Fruit fly (Drosophila melanogaster) whole organism, prepupa: ENCODE results near the gene brun.

Experiments
- Blimp-1 ChIP-seq: fragments of 200-800 bp; sonication (Bioruptor generic); optimal IDR thresholded peaks from 3 replicates; lab custom pipeline; 2017; ENCODE audit warnings: missing biosample characterization, missing genetic modification characterization, mild to moderate bottlenecking, moderate library complexity, missing genetic modification reagents
- CG10631 ChIP-seq: fragments of 200-800 bp; sonication (Bioruptor generic); optimal IDR thresholded peaks from 2 replicates; lab custom pipeline; 2016; ENCODE audit warnings: missing biosample characterization, missing genetic modification characterization
- CG11294 ChIP-seq: fragments of 200-800 bp; sonication (Bioruptor generic); IDR thresholded peaks from 2 replicates; pipeline ENCODE4 v1.3.6; 2022; ENCODE audit warnings: missing biosample characterization, missing genetic modification characterization
- CG11902 ChIP-seq: fragments of 200-800 bp; sonication (Bioruptor generic); optimal IDR thresholded peaks from 3 replicates; lab custom pipeline; 2016; ENCODE audit warnings: missing biosample characterization, missing genetic modification characterization
- CG15336 ChIP-seq: fragments of 200-800 bp; sonication (Bioruptor generic); IDR thresholded peaks from 2 replicates; pipeline ENCODE4 v1.3.6; 2022; ENCODE audit warnings: missing biosample characterization, missing genetic modification characterization
- CG1621 ChIP-seq: fragments of 200-800 bp; sonication (Bioruptor generic); optimal IDR thresholded peaks from 3 replicates; lab custom pipeline; 2018; ENCODE audit warnings: missing biosample characterization, mild to moderate bottlenecking, missing genetic modification characterization
- CG3032 ChIP-seq: fragments of 200-800 bp; optimal IDR thresholded peaks from 2 replicates; lab custom pipeline; 2019; ENCODE audit warnings: missing biosample characterization, mild to moderate bottlenecking, missing genetic modification characterization, moderate library complexity
- CG31627 ChIP-seq: fragments of 200-800 bp; sonication (Bioruptor generic); optimal IDR thresholded peaks from 3 replicates; lab custom pipeline; 2016; ENCODE audit warnings: missing biosample characterization, missing genetic modification characterization
- CG3919 ChIP-seq: fragments of 200-800 bp; sonication (Bioruptor generic); optimal IDR thresholded peaks from 3 replicates; lab custom pipeline; 2016; ENCODE audit warnings: missing biosample characterization, missing genetic modification characterization
- CG4318 ChIP-seq: fragments of 200-800 bp; sonication (Bioruptor generic); optimal IDR thresholded peaks from 3 replicates; lab custom pipeline; 2017; ENCODE audit warnings: missing biosample characterization, mild to moderate bottlenecking, missing genetic modification characterization
- CG6163 ChIP-seq: fragments of 200-800 bp; sonication (Bioruptor generic); IDR thresholded peaks from 3 replicates; pipeline ENCODE4 v1.3.6; 2022; ENCODE audit warnings: missing biosample characterization, missing genetic modification characterization
- CG6792 ChIP-seq: fragments of 200-800 bp; sonication (Bioruptor generic); optimal IDR thresholded peaks from 3 replicates; lab custom pipeline; 2016; ENCODE audit warnings: missing biosample characterization, missing genetic modification characterization
- CG6808 ChIP-seq: fragments of 200-800 bp; sonication (Bioruptor generic); optimal IDR thresholded peaks from 3 replicates; lab custom pipeline; 2017; ENCODE audit warnings: missing biosample characterization, missing genetic modification characterization, mild to moderate bottlenecking, moderate library complexity, missing genetic modification reagents
- CG6854 ChIP-seq: fragments of 200-800 bp; sonication (Bioruptor generic); optimal IDR thresholded peaks from 2 replicates; lab custom pipeline; 2017; ENCODE audit warnings: missing biosample characterization, mild to moderate bottlenecking, missing genetic modification characterization
- CG8119 ChIP-seq: fragments of 200-800 bp; sonication (Bioruptor generic); IDR thresholded peaks from 3 replicates; pipeline ENCODE4 v1.3.6; 2022; ENCODE audit warnings: missing biosample characterization, missing genetic modification characterization
- CG8319 ChIP-seq: fragments of 200-800 bp; sonication (Bioruptor generic); optimal IDR thresholded peaks from 3 replicates; lab custom pipeline; 2016; ENCODE audit warnings: missing biosample characterization, missing genetic modification characterization
- CG9139 ChIP-seq: fragments of 200-800 bp; sonication (Bioruptor generic); optimal IDR thresholded peaks from 3 replicates; lab custom pipeline; 2017; ENCODE audit warnings: missing biosample characterization, mild to moderate bottlenecking, missing genetic modification characterization
- Ets96B ChIP-seq: fragments of 200-800 bp; optimal IDR thresholded peaks from 2 replicates; lab custom pipeline; 2019; ENCODE audit warnings: missing biosample characterization, mild to moderate bottlenecking, missing genetic modification characterization, moderate library complexity
- Gug ChIP-seq: fragments of 200-800 bp; sonication (Bioruptor generic); IDR thresholded peaks from 2 replicates; pipeline ENCODE4 v1.3.6; 2022; ENCODE audit warnings: missing biosample characterization, missing genetic modification characterization
- Hr38 ChIP-seq: sonication (Bioruptor generic); optimal IDR thresholded peaks from 2 replicates; lab custom pipeline; 2016; ENCODE audit warnings: missing biosample characterization, missing genetic modification characterization
- Hr39 ChIP-seq: fragments of 200-800 bp; sonication (Bioruptor generic); optimal IDR thresholded peaks from 2 replicates; lab custom pipeline; 2016; ENCODE audit warnings: missing biosample characterization, missing genetic modification characterization
- Hr4 ChIP-seq: fragments of 200-800 bp; sonication (Bioruptor generic); optimal IDR thresholded peaks from 3 replicates; lab custom pipeline; 2016; ENCODE audit warnings: missing biosample characterization, missing genetic modification characterization
- Lpt ChIP-seq: fragments of 200-800 bp; sonication (Bioruptor generic); optimal IDR thresholded peaks from 3 replicates; lab custom pipeline; 2016; ENCODE audit warnings: missing biosample characterization, missing genetic modification characterization
- Sox14 ChIP-seq: fragments of 200-800 bp; sonication (Bioruptor generic); optimal IDR thresholded peaks from 3 replicates; lab custom pipeline; 2016; ENCODE audit warnings: missing biosample characterization, missing genetic modification characterization
- Sox15 ChIP-seq: fragments of 200-800 bp; sonication (Bioruptor generic); optimal IDR thresholded peaks from 3 replicates; lab custom pipeline; 2016; ENCODE audit warnings: missing biosample characterization, missing genetic modification characterization
- achi ChIP-seq: fragments of 200-800 bp; sonication (Bioruptor generic); optimal IDR thresholded peaks from 3 replicates; lab custom pipeline; 2016; ENCODE audit warnings: missing biosample characterization, missing genetic modification characterization
- acj6 ChIP-seq: fragments of 200-800 bp; sonication (Bioruptor generic); optimal IDR thresholded peaks from 3 replicates; lab custom pipeline; 2016; ENCODE audit warnings: missing biosample characterization, missing genetic modification characterization
- cyc ChIP-seq: fragments of 200-800 bp; sonication (Bioruptor generic); optimal IDR thresholded peaks from 3 replicates; lab custom pipeline; 2016; ENCODE audit warnings: missing biosample characterization, missing genetic modification characterization
- dac ChIP-seq: fragments of 200-800 bp; sonication (Bioruptor generic); optimal IDR thresholded peaks from 2 replicates; lab custom pipeline; 2017; ENCODE audit warnings: missing biosample characterization, mild to moderate bottlenecking, missing genetic modification characterization
- dsx ChIP-seq: fragments of 200-800 bp; optimal IDR thresholded peaks from 3 replicates; lab custom pipeline; 2019; ENCODE audit warnings: missing biosample characterization, mild to moderate bottlenecking, missing genetic modification characterization, moderate library complexity; ENCODE audit not compliant: poor library complexity, severe bottlenecking
- eg ChIP-seq: fragments of 200-800 bp; sonication (Bioruptor generic); IDR thresholded peaks from 3 replicates; pipeline ENCODE4 v1.3.6; 2022; ENCODE audit warnings: missing biosample characterization, missing genetic modification characterization
- esn ChIP-seq: fragments of 200-800 bp; sonication (Bioruptor generic); optimal IDR thresholded peaks from 2 replicates; lab custom pipeline; 2016; ENCODE audit warnings: missing biosample characterization, mild to moderate bottlenecking, missing genetic modification characterization, moderate library complexity
- fd85E ChIP-seq: fragments of 200-800 bp; sonication (Bioruptor generic); optimal IDR thresholded peaks from 3 replicates; lab custom pipeline; 2016; ENCODE audit warnings: missing biosample characterization, missing genetic modification characterization
- fkh ChIP-seq: fragments of 200-800 bp; sonication (Bioruptor generic); optimal IDR thresholded peaks from 3 replicates; lab custom pipeline; 2017; ENCODE audit warnings: missing biosample characterization, mild to moderate bottlenecking, missing genetic modification characterization, moderate library complexity
- lz ChIP-seq: fragments of 200-800 bp; sonication (Bioruptor generic); optimal IDR thresholded peaks from 3 replicates; lab custom pipeline; 2016; ENCODE audit warnings: missing biosample characterization, missing genetic modification characterization
- pdm3 ChIP-seq: fragments of 200-800 bp; sonication (Bioruptor generic); optimal IDR thresholded peaks from 3 replicates; lab custom pipeline; 2016; ENCODE audit warnings: missing biosample characterization, missing genetic modification characterization
- salr ChIP-seq, 2 experiments: fragments of 200-800 bp; sonication (Bioruptor generic); optimal IDR thresholded peaks; 3 replicates each; lab custom pipeline; 2016 to 2018; ENCODE audit warnings: missing biosample characterization in 2 of 2, missing genetic modification characterization in 2 of 2, mild to moderate bottlenecking in 1 of 2
- ss ChIP-seq, 2 experiments: fragments of 200-800 bp; sonication (Bioruptor generic); optimal IDR thresholded peaks; 2 replicates in 1 of 2; 3 replicates in 1 of 2; lab custom pipeline; 2017 to 2018; ENCODE audit warnings: mild to moderate bottlenecking in 2 of 2, missing biosample characterization in 2 of 2, missing genetic modification characterization in 2 of 2, moderate library complexity in 1 of 2
- svp ChIP-seq: fragments of 200-800 bp; sonication (Bioruptor generic); peaks from one replicate; lab custom pipeline; 2016; ENCODE audit warnings: missing biosample characterization, missing genetic modification characterization
- topi ChIP-seq: fragments of 200-800 bp; sonication (Bioruptor generic); optimal IDR thresholded peaks from 3 replicates; lab custom pipeline; 2016; ENCODE audit warnings: missing biosample characterization, missing genetic modification characterization

brun gene

DNA sequence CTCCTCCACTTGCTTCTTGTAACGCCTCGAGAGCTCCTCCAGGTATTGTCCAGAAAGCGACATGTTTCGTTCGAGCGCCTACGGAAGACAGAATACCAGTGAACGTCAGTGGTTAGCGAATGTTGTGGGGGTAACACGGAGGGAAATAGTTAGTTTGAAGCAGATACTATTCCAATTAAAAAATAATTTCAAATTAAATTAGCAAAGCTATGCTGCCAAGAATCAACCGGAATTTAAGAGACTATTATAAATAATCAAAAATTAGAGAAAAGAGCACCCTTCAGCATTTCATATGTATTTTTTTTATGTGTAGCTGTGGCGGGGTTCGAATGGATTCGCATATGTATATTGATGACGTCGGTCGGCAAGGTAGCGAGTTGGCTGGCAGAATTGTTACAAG lies 5.1 kb upstream of the brun start:
- TF ChIP-seq achi (GFP tag; lab: Kevin White, UChicago) (no peak), CG6163 (GFP tag; lab: Robert Waterston, UW) (0 out of 3 replicates have a peak, but pooled peaks have one; percentile 59), CG15336 (GFP tag; lab: Robert Waterston, UW) (peak; percentile 39; the same call in 1 of the 2 replicates)

DNA sequence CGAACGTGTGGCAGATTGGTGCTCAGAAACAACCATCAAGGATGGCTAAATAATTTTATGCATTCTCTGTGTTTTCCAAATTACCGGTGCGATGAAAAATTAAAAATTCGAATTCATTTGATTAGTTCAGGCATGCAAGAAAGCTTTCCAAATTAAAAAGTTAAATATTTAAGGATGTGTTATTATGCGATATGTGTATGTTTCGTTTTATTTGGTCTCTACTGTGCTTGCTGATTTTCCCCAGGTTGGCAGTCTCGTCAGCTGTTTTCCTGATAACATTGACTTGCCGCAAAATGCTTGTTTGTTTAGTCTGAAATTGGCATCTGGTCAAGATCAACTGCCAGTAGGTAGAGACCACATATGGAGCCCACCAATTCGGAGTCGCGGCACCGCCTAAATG lies 6.1 kb downstream of the brun start, which contains the start of gene CG2611:
TSS of gene CG2611 (plus strand) at position 299 of the 400 bp plus-strand sequence.
- peak; percentile 53 for TF ChIP-seq acj6 (GFP tag; lab: Kevin White, UChicago)
- no peak for TF ChIP-seq Hr4 (GFP tag; lab: Kevin White, UChicago)
- TF ChIP-seq pdm3 (GFP tag; lab: Kevin White, UChicago), result no peak
- no peak for TF ChIP-seq salr (GFP tag; optimal IDR thresholded peaks at IDR 0.05; lab: Kevin White, UChicago)
- peak; percentile 51 for TF ChIP-seq cyc (GFP tag; lab: Kevin White, UChicago)
- no peak for TF ChIP-seq CG8319 (GFP tag; lab: Kevin White, UChicago)
- no peak for TF ChIP-seq CG9139 (GFP tag; lab: Kevin White, UChicago)
- no peak for TF ChIP-seq CG8119 (GFP tag; lab: Robert Waterston, UW)
- TF ChIP-seq Gug (GFP tag; lab: Robert Waterston, UW), result no peak
- TF ChIP-seq svp (GFP tag; lab: Kevin White, UChicago), result peak; percentile 61
- TF ChIP-seq CG6808 (GFP tag; lab: Kevin White, UChicago), result no peak
- peak; percentile 35; the same call in 1 of the 2 replicates for TF ChIP-seq CG15336 (GFP tag; lab: Robert Waterston, UW)
- no peak for TF ChIP-seq CG1621 (tag; lab: Kevin White, UChicago)
- TF ChIP-seq achi (GFP tag; lab: Kevin White, UChicago), result peak; percentile 48
- TF ChIP-seq dac, result no peak
- no peak for TF ChIP-seq CG10631 (GFP tag; lab: Kevin White, UChicago)
- TF ChIP-seq Hr39, result peak; percentile 62
- TF ChIP-seq dsx (GFP tag; lab: Kevin White, UChicago), result no peak
- TF ChIP-seq Ets96B (tag; lab: Kevin White, UChicago), result peak; percentile 35
- TF ChIP-seq lz (GFP tag; lab: Kevin White, UChicago), result peak; percentile 60
- TF ChIP-seq ss (GFP tag; optimal IDR thresholded peaks at IDR 0.05; lab: Kevin White, UChicago), result no peak
- peak; percentile 48 for TF ChIP-seq topi (GFP tag; lab: Kevin White, UChicago)
- TF ChIP-seq Sox15 (GFP tag; lab: Kevin White, UChicago), result no peak
- TF ChIP-seq CG3919 (GFP tag; lab: Kevin White, UChicago), result no peak
- 0 out of 3 replicates have a peak, but pooled peaks have one; percentile 30 for TF ChIP-seq eg (GFP tag; lab: Robert Waterston, UW)
- no peak for TF ChIP-seq Lpt (GFP tag; lab: Kevin White, UChicago)
- no peak for TF ChIP-seq fd85E (GFP tag; lab: Kevin White, UChicago)
- peak; percentile 96 for TF ChIP-seq fkh (GFP tag; lab: Kevin White, UChicago)
- TF ChIP-seq Blimp-1, result no peak
- TF ChIP-seq CG6163 (GFP tag; lab: Robert Waterston, UW), result peak; percentile 59; the same call in 2 of the 3 replicates
- peak; percentile 41 for TF ChIP-seq CG3032 (tag; lab: Kevin White, UChicago)
- TF ChIP-seq Sox14 (GFP tag; lab: Kevin White, UChicago), result peak; percentile 78
- TF ChIP-seq CG31627, result peak; percentile 65
- TF ChIP-seq CG6854, result no peak
- TF ChIP-seq CG11294 (GFP tag; lab: Robert Waterston, UW), result no peak
- TF ChIP-seq CG11902 (GFP tag; lab: Kevin White, UChicago), result peak; percentile 2
- TF ChIP-seq CG6792 (GFP tag; lab: Kevin White, UChicago), result no peak
- no peak for TF ChIP-seq Hr38 (GFP tag; lab: Kevin White, UChicago)
- TF ChIP-seq CG4318 (GFP tag; lab: Kevin White, UChicago), result no peak
- TF ChIP-seq esn (GFP tag; lab: Kevin White, UChicago), result peak; percentile 66
